Fruit fly (Drosophila melanogaster): ENCODE measurements around the gene CG5162.

DNA sequence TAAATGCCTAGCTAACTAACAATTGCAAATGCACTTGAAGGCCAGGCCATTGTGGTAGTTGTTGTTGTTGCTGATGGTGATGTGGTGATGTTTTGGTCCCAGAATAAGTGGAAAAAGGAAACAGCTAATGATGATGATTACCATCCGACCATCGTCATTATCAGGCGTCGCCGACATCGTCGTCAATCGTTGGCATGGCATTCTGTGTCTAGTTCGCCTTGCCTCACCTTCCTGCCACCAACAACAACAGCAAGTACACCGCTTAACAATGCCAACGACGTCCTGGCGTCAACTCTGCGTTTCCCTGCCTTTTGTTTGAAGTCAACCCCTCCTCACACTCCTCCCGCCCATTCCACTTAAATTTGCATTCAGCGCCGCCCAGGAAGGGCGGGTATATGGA is 37.5 kb upstream of the CG5162 start:
- TF ChIP-seq CG7357 (GFP tag; IDR thresholded peaks at IDR 0.05) (no peak), CG8478 (optimal IDR thresholded peaks at IDR 0.05) (no peak), so (GFP tag; IDR thresholded peaks at IDR 0.05) (no peak), chn (GFP tag; optimal IDR thresholded peaks at IDR 0.05) (no peak), pb (GFP tag; optimal IDR thresholded peaks at IDR 0.05) (no peak), CG10462 (GFP tag; optimal IDR thresholded peaks at IDR 0.05) (no peak), trem (tag; optimal IDR thresholded peaks at IDR 0.05) (no peak), Tbp (GFP tag; optimal IDR thresholded peaks at IDR 0.05) (no peak), CG7928 (GFP tag; optimal IDR thresholded peaks at IDR 0.05) (no peak), PHDP (tag; optimal IDR thresholded peaks at IDR 0.05) (no peak)
